Worm (Caenorhabditis elegans) whole organism, mixed stage, embryonic: ENCODE results near the gene F44G4.7.

Experiments
- M03D4.4 ChIP-seq: sonication (generic microtip); optimal IDR thresholded peaks from 2 replicates; lab custom pipeline; 2017; ENCODE audit warnings: mild to moderate bottlenecking, missing genetic modification characterization, missing compliant biosample characterization
- bed-3 ChIP-seq: fragments of 200-800 bp; sonication (Bioruptor generic); optimal IDR thresholded peaks from 3 replicates; lab custom pipeline; 2018; ENCODE audit warnings: mild to moderate bottlenecking, missing genetic modification characterization, moderate library complexity, missing compliant biosample characterization
- blmp-1 ChIP-seq: fragments of 150-350 bp; optimal IDR thresholded peaks from 2 replicates; lab custom pipeline; 2014; ENCODE audit warnings: missing biosample characterization, missing genetic modification characterization
- ceh-39 ChIP-seq: fragments of 150-350 bp; optimal IDR thresholded peaks from 2 replicates; lab custom pipeline; 2014; ENCODE audit warnings: missing biosample characterization, missing genetic modification characterization
- ceh-43 ChIP-seq: fragments of 200-800 bp; sonication (Bioruptor generic); optimal IDR thresholded peaks from 2 replicates; lab custom pipeline; 2018; ENCODE audit warnings: mild to moderate bottlenecking, missing genetic modification characterization, moderate library complexity, missing compliant biosample characterization
- ces-1 ChIP-seq: fragments of 150-350 bp; optimal IDR thresholded peaks from 2 replicates; lab custom pipeline; 2014; ENCODE audit warnings: missing biosample characterization, missing genetic modification reagents, missing genetic modification characterization
- cnd-1 ChIP-seq: fragments of 200-800 bp; sonication (Bioruptor generic); optimal IDR thresholded peaks from 2 replicates; lab custom pipeline; 2018; ENCODE audit warnings: mild to moderate bottlenecking, missing genetic modification characterization, missing compliant biosample characterization
- drap-1 ChIP-seq: fragments of 200-800 bp; sonication (Bioruptor generic); optimal IDR thresholded peaks from 3 replicates; lab custom pipeline; 2018; ENCODE audit warnings: mild to moderate bottlenecking, missing genetic modification characterization, missing compliant biosample characterization
- elt-1 ChIP-seq: sonication (generic microtip); optimal IDR thresholded peaks from 2 replicates; lab custom pipeline; 2017; ENCODE audit warnings: missing genetic modification characterization, mild to moderate bottlenecking, missing compliant biosample characterization, antibody characterized with exemption, moderate library complexity, borderline replicate concordance; ENCODE audit not compliant: insufficient read depth
- elt-3 ChIP-seq: fragments of 150-350 bp; optimal IDR thresholded peaks from 2 replicates; lab custom pipeline; 2014; ENCODE audit warnings: missing biosample characterization, missing genetic modification characterization
- flh-1 ChIP-seq: fragments of 200-800 bp; sonication (Bioruptor generic); optimal IDR thresholded peaks from 2 replicates; lab custom pipeline; 2018; ENCODE audit warnings: mild to moderate bottlenecking, missing genetic modification characterization, moderate library complexity, missing compliant biosample characterization
- ham-2 ChIP-seq: fragments of 200-800 bp; sonication (Bioruptor generic); optimal IDR thresholded peaks from 2 replicates; lab custom pipeline; 2018; ENCODE audit warnings: mild to moderate bottlenecking, missing genetic modification characterization, missing compliant biosample characterization
- hlh-1 ChIP-seq: fragments of 150-350 bp; optimal IDR thresholded peaks from 2 replicates; lab custom pipeline; 2014; ENCODE audit warnings: missing biosample characterization, missing genetic modification reagents, missing genetic modification characterization
- lin-13 ChIP-seq: fragments of 150-350 bp; optimal IDR thresholded peaks from 2 replicates; lab custom pipeline; 2014; ENCODE audit warnings: missing biosample characterization, missing genetic modification characterization
- lin-32 ChIP-seq: fragments of 200-800 bp; sonication (Bioruptor generic); optimal IDR thresholded peaks from 2 replicates; lab custom pipeline; 2018; ENCODE audit warnings: mild to moderate bottlenecking, missing genetic modification characterization, missing compliant biosample characterization
- lsy-2 ChIP-seq: fragments of 150-350 bp; optimal IDR thresholded peaks from 2 replicates; lab custom pipeline; 2014; ENCODE audit warnings: missing biosample characterization, missing genetic modification characterization
- mab-5 ChIP-seq: fragments of 150-350 bp; optimal IDR thresholded peaks from 2 replicates; lab custom pipeline; 2014; ENCODE audit warnings: missing biosample characterization, missing genetic modification characterization
- mep-1 ChIP-seq: fragments of 150-350 bp; optimal IDR thresholded peaks from 2 replicates; lab custom pipeline; 2017; ENCODE audit warnings: missing biosample characterization, missing genetic modification reagents, missing genetic modification characterization, inconsistent platforms
- mls-2 ChIP-seq: sonication (generic microtip); optimal IDR thresholded peaks from 2 replicates; lab custom pipeline; 2016; ENCODE audit warnings: mild to moderate bottlenecking, missing genetic modification characterization, moderate library complexity, missing compliant biosample characterization
- nhr-2 ChIP-seq: fragments of 150-350 bp; optimal IDR thresholded peaks from 2 replicates; lab custom pipeline; 2014; ENCODE audit warnings: missing biosample characterization, missing genetic modification characterization
- nhr-237 ChIP-seq: fragments of 150-350 bp; optimal IDR thresholded peaks from 2 replicates; lab custom pipeline; 2014; ENCODE audit warnings: missing biosample characterization, missing genetic modification characterization
- nhr-28 ChIP-seq: fragments of 150-350 bp; optimal IDR thresholded peaks from 2 replicates; lab custom pipeline; 2014; ENCODE audit warnings: missing biosample characterization, missing genetic modification characterization
- nhr-76 ChIP-seq: sonication (generic microtip); optimal IDR thresholded peaks from 2 replicates; lab custom pipeline; 2017; ENCODE audit warnings: missing biosample characterization, missing genetic modification characterization
- sem-2 ChIP-seq: fragments of 200-800 bp; sonication (Bioruptor generic); optimal IDR thresholded peaks from 2 replicates; lab custom pipeline; 2018; ENCODE audit warnings: mild to moderate bottlenecking, missing genetic modification characterization, missing compliant biosample characterization
- snpc-4 ChIP-seq: fragments of 150-350 bp; optimal IDR thresholded peaks from 2 replicates; lab custom pipeline; 2014; ENCODE audit warnings: missing biosample characterization, missing genetic modification characterization
- sptf-1 ChIP-seq: sonication (generic microtip); optimal IDR thresholded peaks from 2 replicates; lab custom pipeline; 2017; ENCODE audit warnings: mild to moderate bottlenecking, missing genetic modification characterization, moderate library complexity, missing compliant biosample characterization
- tbx-8 ChIP-seq: fragments of 200-800 bp; sonication (Bioruptor generic); optimal IDR thresholded peaks from 2 replicates; lab custom pipeline; 2018; ENCODE audit warnings: mild to moderate bottlenecking, missing genetic modification characterization, moderate library complexity, missing compliant biosample characterization
- unc-120 ChIP-seq: sonication (generic microtip); optimal IDR thresholded peaks from 2 replicates; lab custom pipeline; 2017; ENCODE audit warnings: missing genetic modification characterization, missing compliant biosample characterization; ENCODE audit not compliant: poor library complexity, severe bottlenecking
- unc-39 ChIP-seq: fragments of 150-350 bp; optimal IDR thresholded peaks from 2 replicates; lab custom pipeline; 2014; ENCODE audit warnings: missing biosample characterization, missing genetic modification characterization
- unc-62 ChIP-seq: fragments of 150-350 bp; optimal IDR thresholded peaks from 2 replicates; lab custom pipeline; 2014; ENCODE audit warnings: missing biosample characterization, missing genetic modification reagents, missing genetic modification characterization
- zip-8 ChIP-seq: fragments of 150-350 bp; optimal IDR thresholded peaks from 2 replicates; lab custom pipeline; 2014; ENCODE audit warnings: missing biosample characterization, missing genetic modification characterization
- ztf-11 ChIP-seq: fragments of 150-350 bp; optimal IDR thresholded peaks from 2 replicates; lab custom pipeline; 2014; ENCODE audit warnings: missing biosample characterization, missing genetic modification characterization

F44G4.7 gene

ce11 chrII:9038736-9039135 is 33.8 kb upstream of the F44G4.7 start:
- no peak for TF ChIP-seq cnd-1 (tag; lab: Kevin White, UChicago)
- no peak for TF ChIP-seq nhr-76 (tag; lab: Kevin White, UChicago)
- TF ChIP-seq drap-1: no peak
- no peak for TF ChIP-seq elt-3
- TF ChIP-seq nhr-2 (tag; lab: Kevin White, UChicago): no peak
- no peak for TF ChIP-seq nhr-28 (tag; lab: Kevin White, UChicago)
- TF ChIP-seq unc-62 (GFP tag; lab: Kevin White, UChicago): no peak
- TF ChIP-seq sptf-1 (tag; lab: Kevin White, UChicago): no peak
- no peak for TF ChIP-seq mls-2 (tag; lab: Kevin White, UChicago)
- no peak for TF ChIP-seq snpc-4 (tag; lab: Kevin White, UChicago)
- no peak for TF ChIP-seq nhr-237 (tag; lab: Kevin White, UChicago)
- no peak for TF ChIP-seq unc-120
- no peak for TF ChIP-seq lin-32 (GFP tag; lab: Kevin White, UChicago)
- TF ChIP-seq lsy-2: no peak

- TF ChIP-seq blmp-1: no peak
- no peak for TF ChIP-seq nhr-76 (tag; lab: Kevin White, UChicago)
- no peak for TF ChIP-seq lin-32 (GFP tag; lab: Kevin White, UChicago)
- no peak for TF ChIP-seq ceh-43 (GFP tag; lab: Kevin White, UChicago)
Observed at ce11 chrII:9038201-9038600, 33.2 kb upstream of the F44G4.7 start, which contains the start of gene gcs-1. Gene gcs-1 (minus strand): TSS chrII:9038301.

ce11 chrII:9033034-9033433 is 28.1 kb upstream of the F44G4.7 start:
- TF ChIP-seq zip-8 (tag; lab: Kevin White, UChicago) (no peak), tbx-8 (GFP tag; lab: Kevin White, UChicago) (no peak), lin-32 (GFP tag; lab: Kevin White, UChicago) (no peak), mab-5 (tag; lab: Kevin White, UChicago) (no peak), ceh-43 (GFP tag; lab: Kevin White, UChicago) (no peak), nhr-2 (tag; lab: Kevin White, UChicago) (no peak)

- TF ChIP-seq nhr-28 (tag; lab: Kevin White, UChicago): no peak
- TF ChIP-seq unc-120: no peak
- TF ChIP-seq ces-1: no peak
- TF ChIP-seq M03D4.4 (tag; lab: Kevin White, UChicago): no peak
- TF ChIP-seq unc-62 (GFP tag; lab: Kevin White, UChicago): no peak
- no peak for TF ChIP-seq tbx-8 (GFP tag; lab: Kevin White, UChicago)
- TF ChIP-seq lin-32 (GFP tag; lab: Kevin White, UChicago): no peak
- TF ChIP-seq hlh-1: no peak
- no peak for TF ChIP-seq nhr-76 (tag; lab: Kevin White, UChicago)
- TF ChIP-seq drap-1: no peak
- no peak for TF ChIP-seq sptf-1 (tag; lab: Kevin White, UChicago)
- TF ChIP-seq unc-39 (tag; lab: Kevin White, UChicago): no peak
- TF ChIP-seq mab-5 (tag; lab: Kevin White, UChicago): no peak
- no peak for TF ChIP-seq elt-1 (tag; lab: Kevin White, UChicago)
- no peak for TF ChIP-seq mep-1 (tag; lab: Kevin White, UChicago)
- no peak for TF ChIP-seq lsy-2
Observed at ce11 chrII:9031891-9032290, 26.9 kb upstream of the F44G4.7 start.

ce11 chrII:9029218-9029672 is 24.3 kb upstream of the F44G4.7 start, which contains the start of gene F37B12.1:
Gene F37B12.1 (minus strand): TSS chrII:9029268.
- TF ChIP-seq lsy-2 (no peak), ztf-11 (no peak), snpc-4 (tag; lab: Kevin White, UChicago) (no peak), bed-3 (no peak), lin-13 (tag; lab: Kevin White, UChicago) (no peak), cnd-1 (tag; lab: Kevin White, UChicago) (no peak), nhr-237 (tag; lab: Kevin White, UChicago) (no peak), ceh-43 (GFP tag; lab: Kevin White, UChicago) (no peak), sem-2 (GFP tag; lab: Kevin White, UChicago) (no peak), M03D4.4 (tag; lab: Kevin White, UChicago) (no peak)
- TF ChIP-seq, all 35 proteins: peak for 0

- TF ChIP-seq cnd-1 (tag; lab: Kevin White, UChicago) (no peak), lin-13 (tag; lab: Kevin White, UChicago) (no peak), elt-3 (no peak), drap-1 (no peak), ceh-39 (no peak), mls-2 (tag; lab: Kevin White, UChicago) (no peak), nhr-2 (tag; lab: Kevin White, UChicago) (no peak), ham-2 (GFP tag; lab: Kevin White, UChicago) (no peak), unc-62 (GFP tag; lab: Kevin White, UChicago) (no peak), ceh-43 (GFP tag; lab: Kevin White, UChicago) (no peak), ces-1 (no peak), snpc-4 (tag; lab: Kevin White, UChicago) (no peak), flh-1 (GFP tag; lab: Kevin White, UChicago) (no peak), nhr-237 (tag; lab: Kevin White, UChicago) (no peak), tbx-8 (GFP tag; lab: Kevin White, UChicago) (no peak), elt-1 (tag; lab: Kevin White, UChicago) (no peak), sptf-1 (tag; lab: Kevin White, UChicago) (no peak)
- TF ChIP-seq, all 35 proteins: peak for 0
Observed at ce11 chrII:9028096-9028495, 23.1 kb upstream of the F44G4.7 start.
